Worm (Caenorhabditis elegans): ENCODE results near the gene F59E12.3.
A peak's percentile ranks its signal among the peaks of the same experiment; 100 is the strongest.

The F59E12.3 gene

DNA sequence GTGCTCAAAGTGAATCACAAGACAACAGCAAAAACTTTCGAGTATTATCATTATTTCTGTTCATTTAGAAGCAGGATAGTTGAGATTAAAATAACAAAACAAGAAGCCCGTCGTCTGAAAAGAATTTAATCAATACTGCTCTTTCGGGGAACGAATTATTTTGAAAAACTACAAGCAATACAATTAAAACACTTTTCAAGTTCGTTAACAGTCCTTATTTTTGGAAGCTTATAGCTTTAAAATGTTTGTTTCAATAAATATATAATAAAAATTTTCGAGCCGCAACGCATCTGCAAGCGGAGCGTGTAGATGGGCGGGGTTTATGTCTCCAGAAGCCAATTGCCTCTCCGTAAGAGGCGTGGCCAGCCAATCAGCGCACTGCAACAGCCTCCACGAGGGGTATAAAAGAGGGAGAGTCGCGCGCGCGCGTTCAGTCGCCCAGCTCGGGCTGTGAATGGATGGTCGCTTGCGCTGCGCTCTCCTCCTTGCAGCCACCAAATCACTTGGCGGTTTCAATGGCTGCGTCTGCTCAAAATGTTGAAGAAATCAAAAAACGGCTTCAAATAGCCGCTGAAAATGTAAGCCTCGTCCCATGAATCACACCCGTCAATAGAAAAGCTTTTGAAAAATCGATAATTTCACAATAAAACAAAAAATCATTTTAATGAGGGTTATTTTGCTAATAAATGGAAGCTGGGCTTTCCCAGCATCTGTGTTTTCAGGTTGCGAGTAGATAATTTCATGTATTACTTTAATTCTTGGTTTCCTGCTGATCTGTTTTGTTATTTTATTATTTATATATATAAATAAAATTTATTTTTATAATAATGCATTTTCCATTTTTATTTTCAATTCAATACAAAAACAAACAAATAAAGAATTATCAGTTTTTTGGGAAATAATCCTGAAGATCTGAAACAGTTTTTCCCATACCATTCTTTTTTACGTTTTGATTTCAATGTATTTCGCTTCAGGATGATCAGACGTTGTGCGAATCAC, 22.9 kb downstream of the F59E12.3 start, which contains the start of the genes ift-43 and mdt-26 (continued):
- TF ChIP-seq hlh-13 (GFP tag; optimal IDR thresholded peaks at IDR 0.05), result no peak
- no peak for TF ChIP-seq lim-6 (tag; optimal IDR thresholded peaks at IDR 0.05)
- no peak for TF ChIP-seq ceh-30 (tag; optimal IDR thresholded peaks at IDR 0.05)
- TF ChIP-seq ceh-48 (tag; optimal IDR thresholded peaks at IDR 0.05), result peak; percentile 51
- peak; percentile 57 for TF ChIP-seq rnt-1 (tag; optimal IDR thresholded peaks at IDR 0.05)
- peak; percentile 14 for TF ChIP-seq pat-9 (tag; optimal IDR thresholded peaks at IDR 0.05)
- TF ChIP-seq ttx-3 (tag; optimal IDR thresholded peaks at IDR 0.05), result peak; percentile 16
- peak; percentile 4 for TF ChIP-seq ceh-19 (GFP tag; optimal IDR thresholded peaks at IDR 0.05)
- TF ChIP-seq hlh-15 (tag; optimal IDR thresholded peaks at IDR 0.05), result no peak
- no peak for TF ChIP-seq dmd-4 (tag; optimal IDR thresholded peaks at IDR 0.05; ENCODE audit: borderline replicate concordance)
- peak; percentile 60 for TF ChIP-seq sox-4 (tag; optimal IDR thresholded peaks at IDR 0.05)
- TF ChIP-seq pha-4 (tag; optimal IDR thresholded peaks at IDR 0.05), result no peak
- peak; percentile 73 for TF ChIP-seq tbx-2 (tag; optimal IDR thresholded peaks at IDR 0.05)
- TF ChIP-seq ama-1 (optimal IDR thresholded peaks at IDR 0.05), result peak; percentile 98
- TF ChIP-seq unc-86 (tag; optimal IDR thresholded peaks at IDR 0.05), result no peak

- TF ChIP-seq syd-9 (tag; optimal IDR thresholded peaks at IDR 0.05), result peak; percentile 44
- TF ChIP-seq hlh-15 (tag; optimal IDR thresholded peaks at IDR 0.05), result no peak
- TF ChIP-seq ceh-24 (tag; optimal IDR thresholded peaks at IDR 0.05), result peak; percentile 63
- peak; percentile 45 for TF ChIP-seq hlh-13 (GFP tag; optimal IDR thresholded peaks at IDR 0.05)
- TF ChIP-seq T23F11.4 (GFP tag; optimal IDR thresholded peaks at IDR 0.05), result peak; percentile 87
- peak; percentile 75 for TF ChIP-seq K02D7.2 (tag; optimal IDR thresholded peaks at IDR 0.05)
- peak; percentile 30 for TF ChIP-seq fax-1 (tag; optimal IDR thresholded peaks at IDR 0.05)
- peak; percentile 98 for TF ChIP-seq ama-1 (optimal IDR thresholded peaks at IDR 0.05)
- peak; percentile 78 for TF ChIP-seq rnt-1 (tag; optimal IDR thresholded peaks at IDR 0.05)
- peak; percentile 56 for TF ChIP-seq ceh-6 (GFP tag; optimal IDR thresholded peaks at IDR 0.05)
- TF ChIP-seq nhr-232 (tag; optimal IDR thresholded peaks at IDR 0.05), result peak; percentile 42
- TF ChIP-seq ceh-14 (tag; optimal IDR thresholded peaks at IDR 0.05), result peak; percentile 72
- TF ChIP-seq fkh-6 (tag; optimal IDR thresholded peaks at IDR 0.05), result no peak
- TF ChIP-seq zip-5 (tag; optimal IDR thresholded peaks at IDR 0.05), result no peak
- peak; percentile 66 for TF ChIP-seq unc-55 (GFP tag; optimal IDR thresholded peaks at IDR 0.05)
- no peak for TF ChIP-seq pha-4 (tag; optimal IDR thresholded peaks at IDR 0.05)
- TF ChIP-seq mec-3 (tag; optimal IDR thresholded peaks at IDR 0.05; ENCODE audit: borderline replicate concordance), result peak; percentile 48
- peak; percentile 38 for TF ChIP-seq nhr-11 (tag; optimal IDR thresholded peaks at IDR 0.05)
- TF ChIP-seq fkh-10 (GFP tag; optimal IDR thresholded peaks at IDR 0.05), result no peak
- peak; percentile 64 for TF ChIP-seq hlh-8 (tag; optimal IDR thresholded peaks at IDR 0.05)
- peak; percentile 97 for TF ChIP-seq nfya-1 (tag; optimal IDR thresholded peaks at IDR 0.05)
- TF ChIP-seq sox-2 (GFP tag; IDR thresholded peaks at IDR 0.05), result peak; percentile 52; the same call in 1 of the 2 replicates
- peak; percentile 75 for TF ChIP-seq madf-2 (tag; optimal IDR thresholded peaks at IDR 0.05)
- peak; percentile 67 for TF ChIP-seq lin-11 (tag; optimal IDR thresholded peaks at IDR 0.05)
- TF ChIP-seq ceh-2 (tag; optimal IDR thresholded peaks at IDR 0.05), result peak; percentile 54
- peak; percentile 93 for TF ChIP-seq unc-3 (GFP tag; conservative IDR thresholded peaks at IDR 0.05)
- TF ChIP-seq unc-3 (tag; optimal IDR thresholded peaks at IDR 0.05), result no peak
- peak; percentile 5 for TF ChIP-seq pax-1 (tag; optimal IDR thresholded peaks at IDR 0.05)
- peak; percentile 36 for TF ChIP-seq unc-42 (tag; optimal IDR thresholded peaks at IDR 0.05)
- peak; percentile 85 for TF ChIP-seq pat-9 (tag; optimal IDR thresholded peaks at IDR 0.05)
- TF ChIP-seq ceh-30 (tag; optimal IDR thresholded peaks at IDR 0.05), result peak; percentile 44
- TF ChIP-seq dmd-4 (tag; optimal IDR thresholded peaks at IDR 0.05; ENCODE audit: borderline replicate concordance), result peak; percentile 61
- peak; percentile 78 for TF ChIP-seq lim-6 (tag; optimal IDR thresholded peaks at IDR 0.05)
- peak; percentile 87 for TF ChIP-seq ceh-45 (GFP tag; IDR thresholded peaks at IDR 0.05)
- peak; percentile 43 for TF ChIP-seq ets-4 (tag; optimal IDR thresholded peaks at IDR 0.05)
- peak; percentile 22 for TF ChIP-seq hlh-6 (tag; optimal IDR thresholded peaks at IDR 0.05)
- peak; percentile 78 for TF ChIP-seq Y22D7AL.16 (tag; optimal IDR thresholded peaks at IDR 0.05)
- TF ChIP-seq ceh-19 (GFP tag; optimal IDR thresholded peaks at IDR 0.05), result peak; percentile 91
- peak; percentile 83 for TF ChIP-seq elt-2 (tag; optimal IDR thresholded peaks at IDR 0.05)
- TF ChIP-seq dve-1 (tag; optimal IDR thresholded peaks at IDR 0.05), result peak; percentile 90
- TF ChIP-seq ztf-16 (tag; optimal IDR thresholded peaks at IDR 0.05), result no peak
- peak; percentile 68 for TF ChIP-seq ceh-22 (tag; optimal IDR thresholded peaks at IDR 0.05)
- peak; percentile 72 for TF ChIP-seq unc-86 (tag; optimal IDR thresholded peaks at IDR 0.05)
Measured at ce11 chrII:5661735-5662177, 23.6 kb downstream of the F59E12.3 start.

Measured in whole organism, late embryonic.